Fruit fly (Drosophila melanogaster) whole organism, prepupa: Measurements from ENCODE around the gene SdhBL.

Source experiments
- Blimp-1 ChIP-seq: fragments of 200-800 bp; sonication (Bioruptor generic); optimal IDR thresholded peaks from 3 replicates; lab custom pipeline; 2017; ENCODE audit warnings: missing biosample characterization, missing genetic modification characterization, mild to moderate bottlenecking, moderate library complexity, missing genetic modification reagents
- CG10669 ChIP-seq: fragments of 200-800 bp; sonication (Bioruptor generic); optimal IDR thresholded peaks from 3 replicates; lab custom pipeline; 2018; ENCODE audit warnings: missing biosample characterization, mild to moderate bottlenecking, missing genetic modification characterization, moderate library complexity
- CG11294 ChIP-seq: fragments of 200-800 bp; sonication (Bioruptor generic); IDR thresholded peaks from 2 replicates; pipeline ENCODE4 v1.3.6; 2022; ENCODE audit warnings: missing biosample characterization, missing genetic modification characterization
- CG11762 ChIP-seq: fragments of 200-800 bp; sonication (Bioruptor generic); optimal IDR thresholded peaks from 3 replicates; lab custom pipeline; 2016; ENCODE audit warnings: missing biosample characterization, missing genetic modification characterization; ENCODE audit not compliant: insufficient read depth
- CG11902 ChIP-seq: fragments of 200-800 bp; sonication (Bioruptor generic); optimal IDR thresholded peaks from 3 replicates; lab custom pipeline; 2016; ENCODE audit warnings: missing biosample characterization, missing genetic modification characterization
- CG15336 ChIP-seq: fragments of 200-800 bp; sonication (Bioruptor generic); IDR thresholded peaks from 2 replicates; pipeline ENCODE4 v1.3.6; 2022; ENCODE audit warnings: missing biosample characterization, missing genetic modification characterization
- CG1621 ChIP-seq: fragments of 200-800 bp; sonication (Bioruptor generic); optimal IDR thresholded peaks from 3 replicates; lab custom pipeline; 2018; ENCODE audit warnings: missing biosample characterization, mild to moderate bottlenecking, missing genetic modification characterization
- CG16779 ChIP-seq: fragments of 200-800 bp; sonication (Bioruptor generic); optimal IDR thresholded peaks from 3 replicates; lab custom pipeline; 2017; ENCODE audit warnings: missing biosample characterization, mild to moderate bottlenecking, missing genetic modification characterization
- CG3032 ChIP-seq: fragments of 200-800 bp; optimal IDR thresholded peaks from 2 replicates; lab custom pipeline; 2019; ENCODE audit warnings: missing biosample characterization, mild to moderate bottlenecking, missing genetic modification characterization, moderate library complexity
- CG31627 ChIP-seq: fragments of 200-800 bp; sonication (Bioruptor generic); optimal IDR thresholded peaks from 3 replicates; lab custom pipeline; 2016; ENCODE audit warnings: missing biosample characterization, missing genetic modification characterization
- CG32006 ChIP-seq: fragments of 200-800 bp; sonication (Bioruptor generic); optimal IDR thresholded peaks from 3 replicates; lab custom pipeline; 2017; ENCODE audit warnings: missing biosample characterization, mild to moderate bottlenecking, missing genetic modification characterization
- CG34406 ChIP-seq: fragments of 200-800 bp; sonication (Bioruptor generic); optimal IDR thresholded peaks from 3 replicates; lab custom pipeline; 2016; ENCODE audit warnings: missing biosample characterization, missing genetic modification characterization
- CG4318 ChIP-seq: fragments of 200-800 bp; sonication (Bioruptor generic); optimal IDR thresholded peaks from 3 replicates; lab custom pipeline; 2017; ENCODE audit warnings: missing biosample characterization, mild to moderate bottlenecking, missing genetic modification characterization
- CG6163 ChIP-seq: fragments of 200-800 bp; sonication (Bioruptor generic); IDR thresholded peaks from 3 replicates; pipeline ENCODE4 v1.3.6; 2022; ENCODE audit warnings: missing biosample characterization, missing genetic modification characterization
- CG6276 ChIP-seq: fragments of 200-800 bp; sonication (Bioruptor generic); optimal IDR thresholded peaks from 2 replicates; lab custom pipeline; 2017; ENCODE audit warnings: missing biosample characterization, mild to moderate bottlenecking, missing genetic modification characterization
- CG6792 ChIP-seq: fragments of 200-800 bp; sonication (Bioruptor generic); optimal IDR thresholded peaks from 3 replicates; lab custom pipeline; 2016; ENCODE audit warnings: missing biosample characterization, missing genetic modification characterization
- CG7368 ChIP-seq: fragments of 200-800 bp; sonication (Bioruptor generic); optimal IDR thresholded peaks from 3 replicates; lab custom pipeline; 2016; ENCODE audit warnings: missing biosample characterization, missing genetic modification characterization
- CG8119 ChIP-seq: fragments of 200-800 bp; sonication (Bioruptor generic); IDR thresholded peaks from 3 replicates; pipeline ENCODE4 v1.3.6; 2022; ENCODE audit warnings: missing biosample characterization, missing genetic modification characterization
- CG8319 ChIP-seq: fragments of 200-800 bp; sonication (Bioruptor generic); optimal IDR thresholded peaks from 3 replicates; lab custom pipeline; 2016; ENCODE audit warnings: missing biosample characterization, missing genetic modification characterization
- CG8632 ChIP-seq: fragments of 200-800 bp; sonication (Bioruptor generic); optimal IDR thresholded peaks from 3 replicates; lab custom pipeline; 2016; ENCODE audit warnings: missing biosample characterization, missing genetic modification characterization
- CG9139 ChIP-seq: fragments of 200-800 bp; sonication (Bioruptor generic); optimal IDR thresholded peaks from 3 replicates; lab custom pipeline; 2017; ENCODE audit warnings: missing biosample characterization, mild to moderate bottlenecking, missing genetic modification characterization
- Eip75B ChIP-seq: fragments of 200-800 bp; sonication (Bioruptor generic); optimal IDR thresholded peaks from 3 replicates; lab custom pipeline; 2016; ENCODE audit warnings: missing biosample characterization, missing genetic modification characterization
- Eip78C ChIP-seq: fragments of 200-800 bp; sonication (Bioruptor generic); peaks from one replicate; lab custom pipeline; 2016; ENCODE audit warnings: missing biosample characterization, missing genetic modification characterization
- Eip93F ChIP-seq: fragments of 200-800 bp; sonication (Bioruptor generic); optimal IDR thresholded peaks from 2 replicates; lab custom pipeline; 2016; ENCODE audit warnings: missing biosample characterization, mild to moderate bottlenecking, missing genetic modification characterization
- Ets21C ChIP-seq: fragments of 200-800 bp; sonication (Bioruptor generic); optimal IDR thresholded peaks from 3 replicates; lab custom pipeline; 2016; ENCODE audit warnings: missing biosample characterization, missing genetic modification characterization
- Ets96B ChIP-seq: fragments of 200-800 bp; optimal IDR thresholded peaks from 2 replicates; lab custom pipeline; 2019; ENCODE audit warnings: missing biosample characterization, mild to moderate bottlenecking, missing genetic modification characterization, moderate library complexity
- Gug ChIP-seq: fragments of 200-800 bp; sonication (Bioruptor generic); IDR thresholded peaks from 2 replicates; pipeline ENCODE4 v1.3.6; 2022; ENCODE audit warnings: missing biosample characterization, missing genetic modification characterization
- Hr38 ChIP-seq: sonication (Bioruptor generic); optimal IDR thresholded peaks from 2 replicates; lab custom pipeline; 2016; ENCODE audit warnings: missing biosample characterization, missing genetic modification characterization
- Hr39 ChIP-seq: fragments of 200-800 bp; sonication (Bioruptor generic); optimal IDR thresholded peaks from 2 replicates; lab custom pipeline; 2016; ENCODE audit warnings: missing biosample characterization, missing genetic modification characterization
- Hr4 ChIP-seq: fragments of 200-800 bp; sonication (Bioruptor generic); optimal IDR thresholded peaks from 3 replicates; lab custom pipeline; 2016; ENCODE audit warnings: missing biosample characterization, missing genetic modification characterization
- Lpt ChIP-seq: fragments of 200-800 bp; sonication (Bioruptor generic); optimal IDR thresholded peaks from 3 replicates; lab custom pipeline; 2016; ENCODE audit warnings: missing biosample characterization, missing genetic modification characterization
- Met ChIP-seq: fragments of 200-800 bp; sonication (Bioruptor generic); optimal IDR thresholded peaks from 3 replicates; lab custom pipeline; 2016; ENCODE audit warnings: missing biosample characterization, missing genetic modification characterization
- Smox ChIP-seq: fragments of 200-800 bp; sonication (Bioruptor generic); optimal IDR thresholded peaks from 3 replicates; lab custom pipeline; 2016; ENCODE audit warnings: missing biosample characterization, missing genetic modification characterization
- Sox102F ChIP-seq: fragments of 200-800 bp; sonication (Bioruptor generic); optimal IDR thresholded peaks from 2 replicates; lab custom pipeline; 2016; ENCODE audit warnings: missing biosample characterization, mild to moderate bottlenecking, missing genetic modification characterization
- Sox14 ChIP-seq: fragments of 200-800 bp; sonication (Bioruptor generic); optimal IDR thresholded peaks from 3 replicates; lab custom pipeline; 2016; ENCODE audit warnings: missing biosample characterization, missing genetic modification characterization
- Sox15 ChIP-seq: fragments of 200-800 bp; sonication (Bioruptor generic); optimal IDR thresholded peaks from 3 replicates; lab custom pipeline; 2016; ENCODE audit warnings: missing biosample characterization, missing genetic modification characterization
- achi ChIP-seq: fragments of 200-800 bp; sonication (Bioruptor generic); optimal IDR thresholded peaks from 3 replicates; lab custom pipeline; 2016; ENCODE audit warnings: missing biosample characterization, missing genetic modification characterization
- dac ChIP-seq: fragments of 200-800 bp; sonication (Bioruptor generic); optimal IDR thresholded peaks from 2 replicates; lab custom pipeline; 2017; ENCODE audit warnings: missing biosample characterization, mild to moderate bottlenecking, missing genetic modification characterization
- dsx ChIP-seq: fragments of 200-800 bp; optimal IDR thresholded peaks from 3 replicates; lab custom pipeline; 2019; ENCODE audit warnings: missing biosample characterization, mild to moderate bottlenecking, missing genetic modification characterization, moderate library complexity; ENCODE audit not compliant: poor library complexity, severe bottlenecking
- esn ChIP-seq: fragments of 200-800 bp; sonication (Bioruptor generic); optimal IDR thresholded peaks from 2 replicates; lab custom pipeline; 2016; ENCODE audit warnings: missing biosample characterization, mild to moderate bottlenecking, missing genetic modification characterization, moderate library complexity
- fd59A ChIP-seq: fragments of 200-800 bp; sonication (Bioruptor generic); optimal IDR thresholded peaks from 2 replicates; lab custom pipeline; 2017; ENCODE audit warnings: missing biosample characterization, mild to moderate bottlenecking, missing genetic modification characterization, missing genetic modification reagents
- lz ChIP-seq: fragments of 200-800 bp; sonication (Bioruptor generic); optimal IDR thresholded peaks from 3 replicates; lab custom pipeline; 2016; ENCODE audit warnings: missing biosample characterization, missing genetic modification characterization
- net ChIP-seq: fragments of 200-800 bp; sonication (Bioruptor generic); optimal IDR thresholded peaks from 3 replicates; lab custom pipeline; 2016; ENCODE audit warnings: missing biosample characterization, missing genetic modification characterization
- pdm3 ChIP-seq: fragments of 200-800 bp; sonication (Bioruptor generic); optimal IDR thresholded peaks from 3 replicates; lab custom pipeline; 2016; ENCODE audit warnings: missing biosample characterization, missing genetic modification characterization
- salr ChIP-seq, 2 experiments: fragments of 200-800 bp; sonication (Bioruptor generic); optimal IDR thresholded peaks; 3 replicates each; lab custom pipeline; 2016 to 2018; ENCODE audit warnings: missing biosample characterization in 2 of 2, missing genetic modification characterization in 2 of 2, mild to moderate bottlenecking in 1 of 2
- spab ChIP-seq: fragments of 200-800 bp; sonication (Bioruptor generic); optimal IDR thresholded peaks from 2 replicates; lab custom pipeline; 2017; ENCODE audit warnings: missing biosample characterization, mild to moderate bottlenecking, missing genetic modification characterization, missing genetic modification reagents
- ss ChIP-seq, 2 experiments: fragments of 200-800 bp; sonication (Bioruptor generic); optimal IDR thresholded peaks; 2 replicates in 1 of 2; 3 replicates in 1 of 2; lab custom pipeline; 2017 to 2018; ENCODE audit warnings: mild to moderate bottlenecking in 2 of 2, missing biosample characterization in 2 of 2, missing genetic modification characterization in 2 of 2, moderate library complexity in 1 of 2
- topi ChIP-seq: fragments of 200-800 bp; sonication (Bioruptor generic); optimal IDR thresholded peaks from 3 replicates; lab custom pipeline; 2016; ENCODE audit warnings: missing biosample characterization, missing genetic modification characterization
- vri ChIP-seq: fragments of 200-800 bp; sonication (Bioruptor generic); optimal IDR thresholded peaks from 3 replicates; lab custom pipeline; 2016; ENCODE audit warnings: missing biosample characterization, mild to moderate bottlenecking, missing genetic modification characterization

SdhBL gene

dm6 chrX:18928608-18929059 is 34.4 kb downstream of the SdhBL start (continued):
- TF ChIP-seq Gug (GFP tag; lab: Robert Waterston, UW) (peak; percentile 61; the same call in 1 of the 2 replicates), salr (GFP tag; optimal IDR thresholded peaks at IDR 0.05; lab: Kevin White, UChicago) (peak in 1 of 2 experiments; percentile 83), CG11902 (GFP tag; lab: Kevin White, UChicago) (peak; percentile 58), Blimp-1 (GFP tag; lab: Kevin White, UChicago) (peak; percentile 70), Hr38 (GFP tag; lab: Kevin White, UChicago) (no peak), pdm3 (peak; percentile 58), Smox (GFP tag; lab: Kevin White, UChicago) (peak; percentile 42), Ets96B (tag; lab: Kevin White, UChicago) (peak; percentile 80)

dm6 chrX:18929430-18929829 is 35.2 kb downstream of the SdhBL start:
- TF ChIP-seq CG8319: no peak
- no peak for TF ChIP-seq Eip75B (GFP tag; lab: Kevin White, UChicago)
- peak; percentile 27 for TF ChIP-seq CG9139 (GFP tag; lab: Kevin White, UChicago)
- peak; percentile 25 for TF ChIP-seq Met
- TF ChIP-seq CG8632 (GFP tag; lab: Kevin White, UChicago): peak; percentile 55
- no peak for TF ChIP-seq vri (GFP tag; lab: Kevin White, UChicago)
- no peak for TF ChIP-seq CG1621 (tag; lab: Kevin White, UChicago)
- peak; percentile 27 for TF ChIP-seq Blimp-1 (GFP tag; lab: Kevin White, UChicago)
- no peak for TF ChIP-seq dac (GFP tag; lab: Kevin White, UChicago)
- TF ChIP-seq achi: peak; percentile 39
- no peak for TF ChIP-seq Ets21C (GFP tag; lab: Kevin White, UChicago)
- TF ChIP-seq CG16779 (tag; lab: Kevin White, UChicago): no peak
- peak; percentile 32 for TF ChIP-seq CG34406 (GFP tag; lab: Kevin White, UChicago)
- peak; percentile 55 for TF ChIP-seq fd59A (GFP tag; lab: Kevin White, UChicago)
- TF ChIP-seq Eip93F (GFP tag; lab: Kevin White, UChicago): no peak
- TF ChIP-seq CG32006 (GFP tag; lab: Kevin White, UChicago): peak; percentile 68
- TF ChIP-seq CG6792 (GFP tag; lab: Kevin White, UChicago): no peak
- peak in 1 of 2 experiments; percentile 64 for TF ChIP-seq ss (GFP tag; optimal IDR thresholded peaks at IDR 0.05; lab: Kevin White, UChicago)
- TF ChIP-seq CG11762 (GFP tag; lab: Kevin White, UChicago): peak; percentile 25
- no peak for TF ChIP-seq CG11294 (GFP tag; lab: Robert Waterston, UW)
- no peak for TF ChIP-seq Sox102F (GFP tag; lab: Kevin White, UChicago)
- no peak for TF ChIP-seq CG6163
- peak; percentile 34 for TF ChIP-seq CG4318 (GFP tag; lab: Kevin White, UChicago)
- no peak for TF ChIP-seq Lpt (GFP tag; lab: Kevin White, UChicago)
- TF ChIP-seq spab (GFP tag; lab: Kevin White, UChicago): peak; percentile 66
- no peak for TF ChIP-seq Gug (GFP tag; lab: Robert Waterston, UW)
- TF ChIP-seq CG7368 (GFP tag; lab: Kevin White, UChicago): no peak
- TF ChIP-seq Sox15 (GFP tag; lab: Kevin White, UChicago): peak; percentile 3
- TF ChIP-seq esn (GFP tag; lab: Kevin White, UChicago): peak; percentile 42
- TF ChIP-seq CG11902 (GFP tag; lab: Kevin White, UChicago): peak; percentile 3
- peak; percentile 25 for TF ChIP-seq net (GFP tag; lab: Kevin White, UChicago)
- no peak for TF ChIP-seq CG31627 (GFP tag; lab: Kevin White, UChicago)
- TF ChIP-seq Hr4: no peak
- peak; percentile 24 for TF ChIP-seq topi (GFP tag; lab: Kevin White, UChicago)
- TF ChIP-seq CG6276 (GFP tag; lab: Kevin White, UChicago): peak; percentile 31
- TF ChIP-seq pdm3: peak; percentile 21
- TF ChIP-seq CG10669 (GFP tag; lab: Kevin White, UChicago): peak; percentile 53
- TF ChIP-seq dsx (GFP tag; lab: Kevin White, UChicago): peak; percentile 49
- TF ChIP-seq CG15336: no peak
- TF ChIP-seq CG3032: peak; percentile 67
- TF ChIP-seq lz: peak; percentile 1
- TF ChIP-seq Eip78C (GFP tag; lab: Kevin White, UChicago): peak; percentile 92
- TF ChIP-seq CG8119: no peak
- peak; percentile 19 for TF ChIP-seq Sox14
- peak; percentile 4 for TF ChIP-seq Hr39
